Worm (Caenorhabditis elegans): Measurements from ENCODE around the gene F44A6.5.

DNA sequence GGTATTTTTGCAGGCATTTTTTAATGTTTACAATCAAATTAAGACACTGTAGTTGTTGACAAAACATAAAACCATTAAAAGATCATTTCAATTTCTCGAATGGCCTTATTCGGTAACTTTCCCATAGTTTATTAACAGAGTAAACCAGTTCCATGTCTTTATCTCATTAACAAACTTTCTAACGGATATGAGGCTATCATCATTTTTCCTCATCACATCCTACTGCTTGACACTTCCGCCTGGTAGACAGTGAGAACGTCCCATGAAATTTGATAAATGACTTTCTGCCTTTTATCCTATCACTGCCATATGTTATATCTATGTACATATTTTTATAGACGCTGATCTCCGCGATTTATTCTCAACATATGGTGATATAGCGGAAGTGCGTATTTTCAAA, 48.1 kb downstream of the F44A6.5 start:
- TF ChIP-seq snpc-1.1 (tag; optimal IDR thresholded peaks at IDR 0.05; ENCODE audit: insufficient read depth) (no peak), pha-4 (tag; optimal IDR thresholded peaks at IDR 0.05) (no peak), nhr-179 (tag; optimal IDR thresholded peaks at IDR 0.05) (no peak), ama-1 (optimal IDR thresholded peaks at IDR 0.05) (no peak), ama-1 (GFP tag; optimal IDR thresholded peaks at IDR 0.05) (no peak), F57C9.4 (tag; optimal IDR thresholded peaks at IDR 0.05) (no peak), ztf-3 (GFP tag; optimal IDR thresholded peaks at IDR 0.05) (no peak), Y56A3A.18 (GFP tag; IDR thresholded peaks at IDR 0.05) (no peak)
